Worm (Caenorhabditis elegans) whole organism, young adult: ENCODE measurements around the gene set-17.

Source experiments
- B0019.2 ChIP-seq: fragments of 200-800 bp; sonication (Bioruptor generic); conservative IDR thresholded peaks from 2 replicates; pipeline ENCODE4 v1.3.6; 2022; ENCODE audit warnings: missing genetic modification reagents, missing genetic modification characterization, missing compliant biosample characterization
- B0261.1 ChIP-seq: sonication (generic microtip); optimal IDR thresholded peaks from 2 replicates; lab custom pipeline; 2016; ENCODE audit warnings: mild to moderate bottlenecking, missing genetic modification characterization, moderate library complexity, missing compliant biosample characterization
- B0336.3 ChIP-seq: fragments of 200-800 bp; sonication (Bioruptor generic); IDR thresholded peaks from 2 replicates; pipeline ENCODE4 v1.3.6; 2022; ENCODE audit warnings: missing genetic modification characterization, missing compliant biosample characterization
- C17E4.6 ChIP-seq: fragments of 200-800 bp; sonication (Bioruptor generic); IDR thresholded peaks from 2 replicates; pipeline ENCODE4 v1.3.6; 2022; ENCODE audit warnings: missing genetic modification reagents, missing genetic modification characterization, missing compliant biosample characterization
- F10E7.11 ChIP-seq: sonication (generic microtip); optimal IDR thresholded peaks from 2 replicates; lab custom pipeline; 2017; ENCODE audit warnings: mild to moderate bottlenecking, missing genetic modification characterization, moderate library complexity, missing compliant biosample characterization
- F22D6.2 ChIP-seq: sonication (generic microtip); optimal IDR thresholded peaks from 2 replicates; lab custom pipeline; 2016; ENCODE audit warnings: mild to moderate bottlenecking, missing genetic modification characterization, missing compliant biosample characterization
- F33H1.4 ChIP-seq: fragments of 200-800 bp; sonication (Bioruptor generic); IDR thresholded peaks from 2 replicates; pipeline ENCODE4 v1.3.6; 2022; ENCODE audit warnings: missing genetic modification reagents, missing genetic modification characterization, missing compliant biosample characterization
- F49E8.2 ChIP-seq: sonication (generic microtip); optimal IDR thresholded peaks from 3 replicates; lab custom pipeline; 2017; ENCODE audit warnings: missing genetic modification characterization, mild to moderate bottlenecking, missing compliant biosample characterization, antibody characterized with exemption, moderate library complexity; ENCODE audit not compliant: insufficient read depth
- F52B5.7 ChIP-seq: sonication (generic microtip); optimal IDR thresholded peaks from 2 replicates; lab custom pipeline; 2016; ENCODE audit warnings: mild to moderate bottlenecking, missing genetic modification characterization, missing compliant biosample characterization
- K11D2.4 ChIP-seq: fragments of 200-800 bp; sonication (Bioruptor generic); IDR thresholded peaks from 2 replicates; pipeline ENCODE4 v1.3.6; 2022; ENCODE audit warnings: missing genetic modification reagents, missing genetic modification characterization, missing compliant biosample characterization
- K12H6.12 ChIP-seq: fragments of 200-800 bp; sonication (Bioruptor generic); optimal IDR thresholded peaks from 2 replicates; lab custom pipeline; 2018; ENCODE audit warnings: mild to moderate bottlenecking, missing genetic modification characterization, missing compliant biosample characterization
- T26A5.8 ChIP-seq: sonication (generic microtip); optimal IDR thresholded peaks from 2 replicates; lab custom pipeline; 2016; ENCODE audit warnings: missing genetic modification characterization, missing compliant biosample characterization
- Y56A3A.18 ChIP-seq: fragments of 200-800 bp; sonication (Bioruptor generic); IDR thresholded peaks from 2 replicates; pipeline ENCODE4 v1.3.6; 2022; ENCODE audit warnings: missing genetic modification reagents, missing genetic modification characterization, missing compliant biosample characterization
- Y79H2A.3 ChIP-seq: fragments of 200-800 bp; sonication (Bioruptor generic); conservative IDR thresholded peaks from 2 replicates; pipeline ENCODE4 v1.3.6; 2022; ENCODE audit warnings: missing genetic modification reagents, missing genetic modification characterization, missing compliant biosample characterization
- aptf-2 ChIP-seq: fragments of 200-800 bp; sonication (Bioruptor generic); conservative IDR thresholded peaks from 2 replicates; pipeline ENCODE4 v1.3.6; 2022; ENCODE audit warnings: missing genetic modification reagents, missing genetic modification characterization, missing compliant biosample characterization
- atf-7 ChIP-seq: sonication (generic microtip); optimal IDR thresholded peaks from 2 replicates; lab custom pipeline; 2017; ENCODE audit warnings: mild to moderate bottlenecking, missing genetic modification characterization, missing compliant biosample characterization
- athp-1 ChIP-seq: sonication (generic microtip); optimal IDR thresholded peaks from 2 replicates; lab custom pipeline; 2017; ENCODE audit warnings: mild to moderate bottlenecking, missing genetic modification characterization, missing compliant biosample characterization
- attf-3 ChIP-seq: fragments of 200-800 bp; sonication (Bioruptor generic); conservative IDR thresholded peaks from 2 replicates; pipeline ENCODE4 v1.3.6; 2022; ENCODE audit warnings: missing genetic modification reagents, missing genetic modification characterization, missing compliant biosample characterization
- cebp-1 ChIP-seq, 2 experiments: fragments of 200-800 bp in 1 of 2; sonication (Bioruptor generic) in 1 of 2; sonication (generic microtip) in 1 of 2; IDR thresholded peaks in 1 of 2; optimal IDR thresholded peaks in 1 of 2; 2 replicates each; pipeline versions ENCODE4 v1.3.6 to Lab custom; 2017 to 2022; ENCODE audit warnings: missing compliant biosample characterization in 2 of 2, missing genetic modification characterization in 2 of 2, mild to moderate bottlenecking in 1 of 2, missing genetic modification reagents in 1 of 2, moderate library complexity in 1 of 2
- ceh-27 ChIP-seq: fragments of 200-800 bp; sonication (Bioruptor generic); optimal IDR thresholded peaks from 2 replicates; lab custom pipeline; 2018; ENCODE audit warnings: mild to moderate bottlenecking, missing genetic modification characterization, moderate library complexity, missing compliant biosample characterization
- chd-7 ChIP-seq: sonication (generic microtip); optimal IDR thresholded peaks from 2 replicates; lab custom pipeline; 2016; ENCODE audit warnings: mild to moderate bottlenecking, missing genetic modification characterization, moderate library complexity, missing compliant biosample characterization
- dox-1 ChIP-seq: fragments of 200-800 bp; sonication (Bioruptor generic); IDR thresholded peaks from 2 replicates; pipeline ENCODE4 v1.3.6; 2022; ENCODE audit warnings: missing genetic modification reagents, missing genetic modification characterization, missing compliant biosample characterization
- efl-1 ChIP-seq: fragments of 150-350 bp; optimal IDR thresholded peaks from 2 replicates; lab custom pipeline; 2014; ENCODE audit warnings: missing biosample characterization, missing genetic modification reagents, missing genetic modification characterization
- ekl-4 ChIP-seq: fragments of 200-800 bp; sonication (Bioruptor generic); IDR thresholded peaks from 2 replicates; pipeline ENCODE4 v1.3.6; 2022; ENCODE audit warnings: missing genetic modification reagents, missing genetic modification characterization, missing compliant biosample characterization
- him-1 ChIP-seq: sonication (generic microtip); optimal IDR thresholded peaks from 2 replicates; lab custom pipeline; 2016; ENCODE audit warnings: missing genotype, missing genetic modification reagents, missing genetic modification characterization, missing compliant biosample characterization
- hrde-1 ChIP-seq: sonication (generic microtip); optimal IDR thresholded peaks from 2 replicates; lab custom pipeline; 2016; ENCODE audit warnings: missing genetic modification characterization, mild to moderate bottlenecking, missing compliant biosample characterization, moderate library complexity, missing genotype, missing genetic modification reagents, borderline replicate concordance
- lir-1 ChIP-seq: fragments of 200-800 bp; sonication (Bioruptor generic); conservative IDR thresholded peaks from 2 replicates; pipeline ENCODE4 v1.3.6; 2022; ENCODE audit warnings: missing genetic modification reagents, missing genetic modification characterization, missing compliant biosample characterization
- lsl-1 ChIP-seq: fragments of 200-800 bp; sonication (Bioruptor generic); optimal IDR thresholded peaks from 2 replicates; lab custom pipeline; 2018; ENCODE audit warnings: mild to moderate bottlenecking, missing genetic modification characterization, moderate library complexity, missing compliant biosample characterization
- madf-10 ChIP-seq: sonication (generic microtip); optimal IDR thresholded peaks from 2 replicates; lab custom pipeline; 2016; ENCODE audit warnings: mild to moderate bottlenecking, missing genetic modification characterization, missing compliant biosample characterization
- madf-3 ChIP-seq: fragments of 200-800 bp; sonication (Bioruptor generic); IDR thresholded peaks from 2 replicates; pipeline ENCODE4 v1.3.6; 2022; ENCODE audit warnings: missing genetic modification reagents, missing genetic modification characterization, missing compliant biosample characterization
- madf-6 ChIP-seq: fragments of 200-800 bp; sonication (Bioruptor generic); IDR thresholded peaks from 2 replicates; pipeline ENCODE4 v1.3.6; 2022; ENCODE audit warnings: missing genetic modification reagents, missing genetic modification characterization, missing compliant biosample characterization
- mes-4 ChIP-seq: sonication (generic microtip); optimal IDR thresholded peaks from 2 replicates; lab custom pipeline; 2016; ENCODE audit warnings: missing genotype, missing genetic modification characterization, missing compliant biosample characterization
- nfyb-1 ChIP-seq: fragments of 200-800 bp; sonication (Bioruptor generic); IDR thresholded peaks from 2 replicates; pipeline ENCODE4 v1.3.6; 2022; ENCODE audit warnings: missing genetic modification reagents, missing genetic modification characterization, missing compliant biosample characterization
- nhr-27 ChIP-seq: fragments of 200-800 bp; sonication (Bioruptor generic); optimal IDR thresholded peaks from 2 replicates; lab custom pipeline; 2018; ENCODE audit warnings: mild to moderate bottlenecking, missing genetic modification characterization, moderate library complexity, missing compliant biosample characterization
- nhr-80 ChIP-seq: sonication (generic microtip); optimal IDR thresholded peaks from 2 replicates; lab custom pipeline; 2016; ENCODE audit warnings: missing genetic modification characterization, missing compliant biosample characterization
- rpc-1 ChIP-seq, 2 experiments: fragments of 150-350 bp in 1 of 2; sonication (generic microtip) in 1 of 2; optimal IDR thresholded peaks; 2 replicates each; lab custom pipeline; 2014 to 2018; ENCODE audit warnings: missing biosample characterization in 1 of 2, missing genetic modification characterization in 1 of 2, missing genetic modification reagents in 1 of 2, missing genotype in 1 of 2
- snpc-1.3 ChIP-seq: sonication (generic microtip); optimal IDR thresholded peaks from 2 replicates; lab custom pipeline; 2017; ENCODE audit warnings: missing genetic modification characterization, mild to moderate bottlenecking, missing compliant biosample characterization, antibody characterized with exemption, moderate library complexity, missing genotype, missing genetic modification reagents; ENCODE audit not compliant: insufficient read depth
- somi-1 ChIP-seq: fragments of 200-800 bp; sonication (Bioruptor generic); optimal IDR thresholded peaks from 2 replicates; lab custom pipeline; 2018; ENCODE audit warnings: mild to moderate bottlenecking, missing genetic modification characterization, missing compliant biosample characterization
- tbx-9 ChIP-seq: sonication (generic microtip); optimal IDR thresholded peaks from 2 replicates; lab custom pipeline; 2016; ENCODE audit warnings: borderline replicate concordance, missing genetic modification characterization, inconsistent platforms, missing compliant biosample characterization
- unc-62 ChIP-seq: fragments of 150-350 bp; optimal IDR thresholded peaks from 2 replicates; lab custom pipeline; 2014; ENCODE audit warnings: missing biosample characterization, missing genetic modification reagents, missing genetic modification characterization
- xnd-1 ChIP-seq: sonication (generic microtip); optimal IDR thresholded peaks from 2 replicates; lab custom pipeline; 2016; ENCODE audit warnings: missing genotype, missing genetic modification reagents, missing genetic modification characterization, missing compliant biosample characterization
- ztf-6 ChIP-seq: fragments of 200-800 bp; sonication (Bioruptor generic); IDR thresholded peaks from 2 replicates; pipeline ENCODE4 v1.3.6; 2022; ENCODE audit warnings: missing genetic modification reagents, missing genetic modification characterization, missing compliant biosample characterization

set-17 gene

ce11 chrII:8938907-8939622 lies 1.2 kb downstream of the set-17 start (continued):
- 0 out of 2 replicates have a peak, but pooled peaks have one; percentile 9 for TF ChIP-seq C17E4.6 (GFP tag; lab: Robert Waterston, UW)
- peak; percentile 2 for TF ChIP-seq lsl-1 (GFP tag; lab: Kevin White, UChicago)
- TF ChIP-seq T26A5.8 = no peak
- TF ChIP-seq nfyb-1 = peak; percentile 62; the same call in 1 of the 2 replicates
- no peak for TF ChIP-seq F22D6.2 (tag; lab: Kevin White, UChicago)
- TF ChIP-seq him-1 (tag; lab: Kevin White, UChicago) = peak; percentile 44
- no peak for TF ChIP-seq madf-10 (tag; lab: Kevin White, UChicago)
- TF ChIP-seq hrde-1 (tag; lab: Kevin White, UChicago) = peak; percentile 84
- peak; percentile 54 for TF ChIP-seq F49E8.2
- TF ChIP-seq somi-1 (GFP tag; lab: Kevin White, UChicago) = no peak
- TF ChIP-seq atf-7 (tag; lab: Kevin White, UChicago) = peak; percentile 12
- no peak for TF ChIP-seq ceh-27 (GFP tag; lab: Kevin White, UChicago)
- peak; percentile 24 for TF ChIP-seq xnd-1 (tag; lab: Kevin White, UChicago)
- 0 out of 2 replicates have a peak, but pooled peaks have one; percentile 22 for TF ChIP-seq madf-3 (GFP tag; lab: Robert Waterston, UW)
- no peak; the same call in 1 of the 2 replicates for TF ChIP-seq F33H1.4
- peak; percentile 6 for TF ChIP-seq F10E7.11 (tag; lab: Kevin White, UChicago)
- peak; percentile 50 for TF ChIP-seq F52B5.7 (tag; lab: Kevin White, UChicago)
- no peak for TF ChIP-seq nhr-27 (tag; lab: Kevin White, UChicago)
- TF ChIP-seq snpc-1.3 (tag; lab: Kevin White, UChicago) = peak; percentile 20
- peak; percentile 17 for TF ChIP-seq chd-7 (tag; lab: Kevin White, UChicago)
- TF ChIP-seq B0019.2 = no peak
- 0 out of 2 replicates have a peak, but pooled peaks have one; percentile 21 for TF ChIP-seq B0336.3

DNA sequence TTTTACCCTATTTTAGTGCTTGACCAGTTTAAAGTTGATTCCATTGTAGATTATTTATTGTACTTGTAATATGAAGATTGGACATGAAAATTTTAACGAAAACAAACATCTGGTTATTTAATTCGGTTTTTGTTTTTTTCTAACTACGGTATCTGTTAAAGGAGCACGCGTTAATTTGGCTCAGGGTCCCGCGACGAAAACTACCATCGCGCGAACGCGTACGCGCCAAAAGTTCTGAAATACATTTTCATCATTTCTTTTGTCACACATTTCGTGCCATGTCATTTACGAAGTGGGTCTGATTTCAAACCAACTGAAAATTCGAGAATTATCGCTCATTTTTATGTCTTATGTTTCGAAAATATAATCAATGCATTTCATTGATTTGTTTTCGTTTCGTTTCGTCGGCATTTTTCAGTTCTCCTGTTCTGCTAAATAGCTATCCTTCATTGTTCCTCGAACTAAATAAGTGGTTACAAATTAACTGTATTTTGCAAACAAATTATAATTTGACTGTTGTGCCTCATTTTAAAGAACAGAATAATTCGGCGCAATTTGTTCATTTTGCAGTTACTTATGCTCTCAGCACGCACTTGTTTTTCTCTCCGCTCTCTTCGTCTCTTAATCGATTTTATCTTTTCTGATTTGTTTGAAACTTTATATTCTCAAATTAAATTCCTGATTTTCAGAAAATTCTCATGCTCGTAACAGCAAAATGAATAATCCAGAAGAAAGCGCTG lies 6.4 kb downstream of the set-17 start, which contains the start of gene T21B10.3:
TSS of gene T21B10.3 (plus strand) at position 690 of the 740 bp plus-strand sequence.
- TF ChIP-seq K12H6.12 (tag; lab: Kevin White, UChicago) (no peak), cebp-1 (GFP tag; IDR thresholded peaks at IDR 0.05; lab: Robert Waterston, UW) (peak; percentile 30; the same call in 1 of the 2 replicates), cebp-1 (tag; optimal IDR thresholded peaks at IDR 0.05; lab: Kevin White, UChicago) (peak; percentile 68), K11D2.4 (peak; percentile 53; the same call in 1 of the 2 replicates), dox-1 (GFP tag; lab: Robert Waterston, UW) (peak; percentile 97), Y79H2A.3 (GFP tag; lab: Robert Waterston, UW) (peak; percentile 95), athp-1 (tag; lab: Kevin White, UChicago) (peak; percentile 90), attf-3 (GFP tag; lab: Robert Waterston, UW) (peak; percentile 55), aptf-2 (GFP tag; lab: Robert Waterston, UW) (peak; percentile 45; the same call in 1 of the 2 replicates), ceh-27 (GFP tag; lab: Kevin White, UChicago) (no peak), B0261.1 (tag; lab: Kevin White, UChicago) (no peak), snpc-1.3 (tag; lab: Kevin White, UChicago) (peak; percentile 90), efl-1 (GFP tag; lab: Kevin White, UChicago) (peak; percentile 99), nfyb-1 (peak; percentile 73; the same call in 1 of the 2 replicates), nhr-27 (tag; lab: Kevin White, UChicago) (peak; percentile 28), tbx-9 (no peak), lir-1 (peak; percentile 81), unc-62 (GFP tag; lab: Kevin White, UChicago) (no peak), nhr-80 (tag; lab: Kevin White, UChicago) (peak; percentile 14), mes-4 (tag; lab: Kevin White, UChicago) (no peak), rpc-1 (optimal IDR thresholded peaks at IDR 0.05; lab: Kevin White, UChicago) (no peak), rpc-1 (tag; optimal IDR thresholded peaks at IDR 0.05; lab: Kevin White, UChicago) (peak; percentile 15), madf-6 (GFP tag; lab: Robert Waterston, UW) (peak; percentile 99), ekl-4 (GFP tag; lab: Robert Waterston, UW) (peak; percentile 86), B0336.3 (peak; percentile 93), ztf-6 (no peak), Y56A3A.18 (GFP tag; lab: Robert Waterston, UW) (peak; percentile 90)
